Fruit fly (Drosophila melanogaster) whole organism, embryonic: Measurements from ENCODE around the gene CG15431.

Experiments
- Abd-B ChIP-seq: fragments of 200-800 bp; sonication (Bioruptor generic); optimal IDR thresholded peaks from 2 replicates; lab custom pipeline; 2018; ENCODE audit warnings: missing biosample characterization, mild to moderate bottlenecking, missing genetic modification characterization, moderate library complexity
- Aef1 ChIP-seq: fragments of 200-800 bp; sonication (Bioruptor generic); IDR thresholded peaks from 3 replicates; pipeline ENCODE4 v1.3.6; 2022; ENCODE audit warnings: missing biosample characterization, missing genetic modification characterization
- BEAF-32 ChIP-seq: fragments of 200-800 bp; sonication (Bioruptor generic); optimal IDR thresholded peaks from 3 replicates; lab custom pipeline; 2017; ENCODE audit warnings: missing biosample characterization, missing genetic modification characterization, mild to moderate bottlenecking, moderate library complexity, missing genetic modification reagents
- CG10431 ChIP-seq: fragments of 200-800 bp; sonication (Bioruptor generic); optimal IDR thresholded peaks from 3 replicates; lab custom pipeline; 2018; ENCODE audit warnings: missing biosample characterization, mild to moderate bottlenecking, missing genetic modification characterization
- CG10654 ChIP-seq: fragments of 200-800 bp; sonication (Bioruptor generic); optimal IDR thresholded peaks from 2 replicates; lab custom pipeline; 2016; ENCODE audit warnings: missing biosample characterization, missing genetic modification characterization
- CG11093 ChIP-seq: fragments of 200-800 bp; sonication (Bioruptor generic); IDR thresholded peaks from 3 replicates; pipeline ENCODE4 v1.3.6; 2022; ENCODE audit warnings: missing biosample characterization, missing genetic modification characterization
- CG12299 ChIP-seq: fragments of 200-800 bp; sonication (Bioruptor generic); optimal IDR thresholded peaks from 2 replicates; lab custom pipeline; 2018; ENCODE audit warnings: missing biosample characterization, mild to moderate bottlenecking, missing genetic modification characterization
- CG1603 ChIP-seq: fragments of 200-800 bp; sonication (Bioruptor generic); optimal IDR thresholded peaks from 2 replicates; lab custom pipeline; 2019; ENCODE audit warnings: missing biosample characterization, mild to moderate bottlenecking, missing genetic modification characterization, moderate library complexity
- CG16813 ChIP-seq: fragments of 200-800 bp; sonication (Bioruptor generic); IDR thresholded peaks from 3 replicates; pipeline ENCODE4 v1.3.6; 2022; ENCODE audit warnings: missing biosample characterization, missing genetic modification characterization; ENCODE audit not compliant: partially characterized antibody
- CG17802 ChIP-seq: fragments of 200-800 bp; sonication (Bioruptor generic); optimal IDR thresholded peaks from 2 replicates; lab custom pipeline; 2018; ENCODE audit warnings: missing biosample characterization, mild to moderate bottlenecking, missing genetic modification characterization, moderate library complexity
- CG1832 ChIP-seq: fragments of 200-800 bp; sonication (Bioruptor generic); optimal IDR thresholded peaks from 2 replicates; lab custom pipeline; 2017; ENCODE audit warnings: missing biosample characterization, mild to moderate bottlenecking, missing genetic modification characterization, inconsistent platforms
- CG30020 ChIP-seq: fragments of 200-800 bp; optimal IDR thresholded peaks from 2 replicates; lab custom pipeline; 2019; ENCODE audit warnings: missing biosample characterization, mild to moderate bottlenecking, missing genetic modification characterization, moderate library complexity
- CG32772 ChIP-seq: fragments of 200-800 bp; sonication (Bioruptor generic); IDR thresholded peaks from 2 replicates; pipeline ENCODE4 v1.3.6; 2022; ENCODE audit warnings: missing biosample characterization, missing genetic modification characterization
- CG34224 ChIP-seq: fragments of 200-800 bp; sonication (Bioruptor generic); IDR thresholded peaks from 3 replicates; pipeline ENCODE4 v1.3.6; 2022; ENCODE audit warnings: missing biosample characterization, missing genetic modification characterization; ENCODE audit not compliant: partially characterized antibody
- CG4617 ChIP-seq: fragments of 200-800 bp; sonication (Bioruptor generic); optimal IDR thresholded peaks from 3 replicates; lab custom pipeline; 2016; ENCODE audit warnings: missing biosample characterization, missing genetic modification characterization, borderline replicate concordance
- CG8290 ChIP-seq, 3 experiments: fragments of 200-800 bp; sonication (Bioruptor generic); optimal IDR thresholded peaks; 2 replicates each; lab custom pipeline; 2016 to 2019; ENCODE audit warnings: missing biosample characterization in 3 of 3, missing genetic modification characterization in 3 of 3, mild to moderate bottlenecking in 2 of 3, moderate library complexity in 1 of 3
- CG9876 ChIP-seq: fragments of 200-800 bp; sonication (Bioruptor generic); optimal IDR thresholded peaks from 2 replicates; lab custom pipeline; 2016; ENCODE audit warnings: missing biosample characterization, missing genetic modification characterization
- D19A ChIP-seq: fragments of 200-800 bp; optimal IDR thresholded peaks from 3 replicates; lab custom pipeline; 2019; ENCODE audit warnings: missing biosample characterization, mild to moderate bottlenecking, missing genetic modification characterization, moderate library complexity
- Dek ChIP-seq: fragments of 200-800 bp; sonication (Bioruptor generic); optimal IDR thresholded peaks from 3 replicates; lab custom pipeline; 2019; ENCODE audit warnings: missing biosample characterization, mild to moderate bottlenecking, missing genetic modification characterization, moderate library complexity
- Dip2 ChIP-seq: fragments of 200-800 bp; sonication (Bioruptor generic); IDR thresholded peaks from 2 replicates; pipeline ENCODE4 v1.3.6; 2022; ENCODE audit warnings: missing biosample characterization, missing genetic modification characterization
- Dp ChIP-seq: fragments of 200-800 bp; sonication (Bioruptor generic); optimal IDR thresholded peaks from 2 replicates; lab custom pipeline; 2018; ENCODE audit warnings: missing biosample characterization, mild to moderate bottlenecking, missing genetic modification characterization, moderate library complexity
- Dref ChIP-seq: fragments of 200-800 bp; sonication (Bioruptor generic); IDR thresholded peaks from 2 replicates; pipeline ENCODE4 v1.3.6; 2022; ENCODE audit warnings: missing biosample characterization, missing genetic modification characterization
- E2f2 ChIP-seq: fragments of 200-800 bp; sonication (Bioruptor generic); IDR thresholded peaks from 2 replicates; pipeline ENCODE4 v1.3.6; 2022; ENCODE audit warnings: missing biosample characterization, missing genetic modification characterization
- Ets97D ChIP-seq: fragments of 200-800 bp; sonication (Bioruptor generic); optimal IDR thresholded peaks from 3 replicates; lab custom pipeline; 2016; ENCODE audit warnings: missing biosample characterization, missing genetic modification characterization
- H2.0 ChIP-seq: fragments of 200-800 bp; sonication (Bioruptor generic); IDR thresholded peaks from 2 replicates; pipeline ENCODE4 v1.3.6; 2022; ENCODE audit warnings: missing biosample characterization, missing genetic modification characterization
- Hr39 ChIP-seq: fragments of >200 bp; optimal IDR thresholded peaks from 2 replicates; lab custom pipeline; 2017
- Mes4 ChIP-seq: fragments of 200-800 bp; sonication (Bioruptor generic); optimal IDR thresholded peaks from 2 replicates; lab custom pipeline; 2016; ENCODE audit warnings: missing biosample characterization, missing genetic modification characterization
- NC2β ChIP-seq: fragments of 200-800 bp; sonication (Bioruptor generic); optimal IDR thresholded peaks from 2 replicates; lab custom pipeline; 2016; ENCODE audit warnings: missing biosample characterization, missing genetic modification characterization
- Opbp ChIP-seq: fragments of 200-800 bp; sonication (Bioruptor generic); IDR thresholded peaks from 3 replicates; pipeline ENCODE4 v1.3.6; 2022; ENCODE audit warnings: missing biosample characterization, missing genetic modification characterization; ENCODE audit not compliant: partially characterized antibody
- Rx ChIP-seq: fragments of 200-800 bp; sonication (Bioruptor generic); IDR thresholded peaks from 2 replicates; pipeline ENCODE4 v1.3.6; 2022; ENCODE audit warnings: missing biosample characterization, missing genetic modification characterization
- Sox102F ChIP-seq: fragments of 200-800 bp; sonication (Bioruptor generic); optimal IDR thresholded peaks from 2 replicates; lab custom pipeline; 2018; ENCODE audit warnings: missing biosample characterization, mild to moderate bottlenecking, missing genetic modification characterization, moderate library complexity
- amos ChIP-seq: fragments of 200-800 bp; sonication (Bioruptor generic); IDR thresholded peaks from 2 replicates; pipeline ENCODE4 v1.3.6; 2022; ENCODE audit warnings: missing biosample characterization, missing genetic modification characterization; ENCODE audit not compliant: partially characterized antibody
- ash1 ChIP-seq: fragments of 200-800 bp; sonication (Bioruptor generic); optimal IDR thresholded peaks from 2 replicates; lab custom pipeline; 2018; ENCODE audit warnings: missing biosample characterization, mild to moderate bottlenecking, missing genetic modification characterization
- crc ChIP-seq: fragments of 200-800 bp; sonication (Bioruptor generic); optimal IDR thresholded peaks from 2 replicates; lab custom pipeline; 2016; ENCODE audit warnings: missing biosample characterization, missing genetic modification characterization
- disco-r ChIP-seq: fragments of 200-800 bp; sonication (Bioruptor generic); optimal IDR thresholded peaks from 2 replicates; lab custom pipeline; 2016; ENCODE audit warnings: missing biosample characterization, missing genetic modification characterization
- gcm2 ChIP-seq: fragments of 200-800 bp; sonication (Bioruptor generic); optimal IDR thresholded peaks from 2 replicates; lab custom pipeline; 2016; ENCODE audit warnings: missing biosample characterization, missing genetic modification characterization
- gro ChIP-seq: fragments of 200-800 bp; sonication (Bioruptor generic); optimal IDR thresholded peaks from 2 replicates; lab custom pipeline; 2016; ENCODE audit warnings: missing biosample characterization, missing genetic modification characterization
- ham ChIP-seq: fragments of 200-800 bp; sonication (Bioruptor generic); IDR thresholded peaks from 2 replicates; pipeline ENCODE4 v1.3.6; 2022; ENCODE audit warnings: missing biosample characterization, missing genetic modification characterization
- ken ChIP-seq: fragments of 200-800 bp; sonication (Bioruptor generic); IDR thresholded peaks from 3 replicates; pipeline ENCODE4 v1.3.6; 2022; ENCODE audit warnings: missing biosample characterization, missing genetic modification characterization
- pzg ChIP-seq: fragments of 200-800 bp; sonication (Bioruptor generic); optimal IDR thresholded peaks from 3 replicates; lab custom pipeline; 2018; ENCODE audit warnings: missing biosample characterization, mild to moderate bottlenecking, missing genetic modification characterization, moderate library complexity
- row ChIP-seq: fragments of 200-800 bp; sonication (Bioruptor generic); IDR thresholded peaks from 3 replicates; pipeline ENCODE4 v1.3.6; 2022; ENCODE audit warnings: missing biosample characterization, missing genetic modification characterization
- slp2 ChIP-seq: fragments of 200-800 bp; sonication (Bioruptor generic); optimal IDR thresholded peaks from 2 replicates; lab custom pipeline; 2016; ENCODE audit warnings: missing biosample characterization, missing genetic modification characterization
- sna ChIP-seq: fragments of 200-800 bp; sonication (Bioruptor generic); IDR thresholded peaks from 2 replicates; pipeline ENCODE4 v1.3.6; 2022; ENCODE audit warnings: missing biosample characterization, missing genetic modification characterization; ENCODE audit not compliant: partially characterized antibody
- ssp ChIP-seq: fragments of 200-800 bp; sonication (Bioruptor generic); IDR thresholded peaks from 2 replicates; pipeline ENCODE4 v1.3.6; 2022; ENCODE audit warnings: missing biosample characterization, missing genetic modification characterization
- tio ChIP-seq: fragments of 200-800 bp; sonication (Bioruptor generic); optimal IDR thresholded peaks from 2 replicates; lab custom pipeline; 2017; ENCODE audit warnings: missing biosample characterization, missing genetic modification characterization, inconsistent platforms
- toy ChIP-seq: fragments of 200-800 bp; sonication (Bioruptor generic); IDR thresholded peaks from 2 replicates; pipeline ENCODE4 v1.3.6; 2022; ENCODE audit warnings: missing biosample characterization, missing genetic modification characterization
- trem ChIP-seq: fragments of 200-800 bp; optimal IDR thresholded peaks from 3 replicates; lab custom pipeline; 2019; ENCODE audit warnings: missing biosample characterization, mild to moderate bottlenecking, missing genetic modification characterization, moderate library complexity
- unc-4 ChIP-seq: fragments of 200-800 bp; sonication (Bioruptor generic); IDR thresholded peaks from 2 replicates; pipeline ENCODE4 v1.3.6; 2022; ENCODE audit warnings: missing biosample characterization, missing genetic modification characterization; ENCODE audit not compliant: partially characterized antibody

CG15431 gene

DNA sequence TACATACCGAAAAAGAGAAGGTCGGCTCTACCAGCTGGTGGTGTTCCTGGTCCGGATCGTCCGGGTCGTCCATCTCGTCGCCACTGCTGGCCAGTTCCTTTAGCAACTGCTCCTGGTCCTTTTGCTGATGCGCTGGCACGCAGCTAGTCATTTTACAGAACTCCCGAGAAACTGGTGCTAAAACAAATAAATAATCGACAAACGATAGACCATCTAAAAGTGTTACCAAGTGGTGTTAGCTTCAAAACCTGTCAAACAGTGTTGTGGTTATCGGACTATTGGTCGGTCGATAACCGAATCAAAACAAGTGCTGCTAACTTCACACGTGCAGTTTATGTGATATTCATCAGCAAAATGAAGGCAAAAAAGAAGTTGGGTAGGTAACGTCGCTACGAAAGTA lies 3.4 kb upstream of the CG15431 start, which contains the start of the genes morgue and Elp3 (continued):
- TF ChIP-seq Dip2 (GFP tag; lab: Robert Waterston, UW) = no peak
- TF ChIP-seq H2.0 (GFP tag; lab: Robert Waterston, UW) = no peak
- no peak for TF ChIP-seq CG10431 (GFP tag; lab: Kevin White, UChicago)
- no peak for TF ChIP-seq Hr39 (lab: Kevin White, UChicago)
- TF ChIP-seq trem (tag; lab: Kevin White, UChicago) = peak; percentile 91
- TF ChIP-seq Sox102F (GFP tag; lab: Kevin White, UChicago) = no peak
- TF ChIP-seq ash1 (GFP tag; lab: Kevin White, UChicago) = no peak
- peak; percentile 86 for TF ChIP-seq CG4617 (GFP tag; lab: Kevin White, UChicago)

DNA sequence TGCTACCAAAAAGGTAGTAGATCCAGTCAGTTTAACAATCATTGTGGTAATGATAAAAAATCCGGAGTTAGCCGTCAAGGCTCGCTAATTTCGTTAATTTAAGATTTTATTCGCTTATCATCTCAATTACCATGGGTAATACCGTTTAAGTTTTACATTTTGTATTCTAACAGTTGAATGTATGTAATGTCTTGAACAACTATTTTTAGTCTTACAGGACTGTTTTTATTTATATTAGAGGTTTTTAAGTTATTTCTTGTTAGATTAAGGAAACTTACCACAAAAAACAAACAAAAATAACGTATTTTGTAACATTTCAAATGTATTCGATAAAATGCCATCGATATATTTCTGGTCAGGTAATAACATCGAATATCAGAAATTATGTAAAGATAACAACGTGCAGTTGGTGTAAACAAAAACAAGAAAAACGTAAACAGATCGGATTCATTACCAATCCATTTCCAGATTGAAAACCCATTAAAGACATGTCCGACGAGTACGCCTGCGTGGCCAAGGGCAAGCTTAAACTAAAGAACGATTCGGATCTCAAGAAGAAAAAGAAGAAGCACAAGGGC lies 1.0 kb upstream of the CG15431 start, which contains the start of the genes Sfp24F and CG15432:
Gene Sfp24F, minus strand, starts transcription at position 51 of the 578 bp plus-strand sequence.
Gene CG15432, plus strand, starts transcription at position 311 of the 578 bp plus-strand sequence.
- TF ChIP-seq Dek (tag; lab: Kevin White, UChicago) (no peak), gro (no peak), slp2 (GFP tag; lab: Kevin White, UChicago) (peak; percentile 27), Opbp (GFP tag; lab: Robert Waterston, UW) (peak; percentile 39; the same call in 1 of the 3 replicates), CG4617 (GFP tag; lab: Kevin White, UChicago) (peak; percentile 38), row (no peak), unc-4 (peak; percentile 55), amos (GFP tag; lab: Robert Waterston, UW) (peak; percentile 55; the same call in 1 of the 2 replicates), Ets97D (GFP tag; lab: Kevin White, UChicago) (peak; percentile 8), CG8290 (GFP tag; optimal IDR thresholded peaks at IDR 0.05; lab: Kevin White, UChicago) (no peak), CG8290 (tag; optimal IDR thresholded peaks at IDR 0.05; lab: Kevin White, UChicago) (no peak), disco-r (GFP tag; lab: Kevin White, UChicago) (no peak), CG32772 (GFP tag; lab: Robert Waterston, UW) (no peak), gcm2 (GFP tag; lab: Kevin White, UChicago) (no peak), Abd-B (GFP tag; lab: Kevin White, UChicago) (no peak), ham (no peak), CG16813 (GFP tag; lab: Robert Waterston, UW) (peak; percentile 43; the same call in 1 of the 3 replicates), BEAF-32 (GFP tag; lab: Kevin White, UChicago) (peak; percentile 62), ssp (GFP tag; lab: Robert Waterston, UW) (no peak), CG30020 (tag; lab: Kevin White, UChicago) (peak; percentile 76), toy (GFP tag; lab: Robert Waterston, UW) (no peak), Mes4 (GFP tag; lab: Kevin White, UChicago) (no peak), crc (GFP tag; lab: Kevin White, UChicago) (no peak), D19A (tag; lab: Kevin White, UChicago) (no peak), Dref (GFP tag; lab: Robert Waterston, UW) (peak; percentile 83), Aef1 (no peak), CG9876 (GFP tag; lab: Kevin White, UChicago) (no peak), CG17802 (tag; lab: Kevin White, UChicago) (no peak), NC2β (GFP tag; lab: Kevin White, UChicago) (no peak), CG11093 (GFP tag; lab: Robert Waterston, UW) (no peak), pzg (GFP tag; lab: Kevin White, UChicago) (peak; percentile 56), CG12299 (tag; lab: Kevin White, UChicago) (no peak), Rx (GFP tag; lab: Robert Waterston, UW) (no peak), Dp (GFP tag; lab: Kevin White, UChicago) (peak; percentile 67), CG1603 (tag; lab: Kevin White, UChicago) (peak; percentile 99), CG1832 (GFP tag; lab: Kevin White, UChicago) (no peak), CG34224 (GFP tag; lab: Robert Waterston, UW) (peak; percentile 63; the same call in 2 of the 3 replicates), E2f2 (GFP tag; lab: Robert Waterston, UW) (peak; percentile 76), CG10654 (no peak), ken (GFP tag; lab: Robert Waterston, UW) (no peak), sna (no peak), tio (GFP tag; lab: Kevin White, UChicago) (no peak)
